Fruit fly (Drosophila melanogaster): ENCODE data around the gene mRpL9.

The mRpL9 gene

DNA sequence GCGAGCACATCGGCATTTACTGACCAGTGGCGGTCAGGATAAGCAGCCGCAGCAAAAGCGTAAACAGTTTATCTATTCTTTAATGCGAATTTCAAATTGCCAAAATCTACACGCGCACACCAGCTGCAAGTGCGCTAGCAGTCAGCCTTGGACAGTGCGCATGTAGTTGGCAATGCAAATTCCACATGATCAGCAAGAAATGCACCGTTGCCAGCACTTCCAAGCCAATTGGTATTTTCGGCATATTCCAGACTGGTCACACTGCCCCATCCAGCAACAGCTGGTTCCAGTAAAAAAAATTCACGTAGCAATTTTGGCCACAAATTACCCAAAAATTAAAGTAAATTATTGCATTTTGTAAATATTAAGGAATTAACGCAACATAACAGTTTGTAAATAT lies 42.8 kb upstream of the mRpL9 start (continued):
- no peak for TF ChIP-seq NfI (GFP tag; optimal IDR thresholded peaks at IDR 0.05)
- no peak for TF ChIP-seq CG17912 (GFP tag; optimal IDR thresholded peaks at IDR 0.05)
- TF ChIP-seq nom (GFP tag; optimal IDR thresholded peaks at IDR 0.05), result no peak
- TF ChIP-seq salm (tag; optimal IDR thresholded peaks at IDR 0.05), result no peak
- peak; percentile 69 for TF ChIP-seq Max (GFP tag; optimal IDR thresholded peaks at IDR 0.05)
- no peak for TF ChIP-seq zfh1 (GFP tag; IDR thresholded peaks at IDR 0.05)
- peak; percentile 65 for TF ChIP-seq CG8478 (optimal IDR thresholded peaks at IDR 0.05)
- peak; percentile 99 for TF ChIP-seq CG4854 (GFP tag; optimal IDR thresholded peaks at IDR 0.05)
- no peak for TF ChIP-seq Antp (GFP tag; optimal IDR thresholded peaks at IDR 0.05)
- no peak for TF ChIP-seq gcm2 (GFP tag; optimal IDR thresholded peaks at IDR 0.05)
- no peak for TF ChIP-seq prd (optimal IDR thresholded peaks at IDR 0.05)
- TF ChIP-seq prd (GFP tag; IDR thresholded peaks at IDR 0.05), result no peak
- TF ChIP-seq mam (GFP tag; optimal IDR thresholded peaks at IDR 0.05), result peak; percentile 28
- peak; percentile 84 for TF ChIP-seq HmgZ (tag; optimal IDR thresholded peaks at IDR 0.05)
- no peak for TF ChIP-seq CG18764 (GFP tag; optimal IDR thresholded peaks at IDR 0.05)
- TF ChIP-seq CG1792 (GFP tag; optimal IDR thresholded peaks at IDR 0.05), result peak; percentile 4
- TF ChIP-seq CG8290 (GFP tag; optimal IDR thresholded peaks at IDR 0.05), result peak; percentile 16
- peak in 1 of 2 experiments; percentile 78 for TF ChIP-seq CG8290 (tag; optimal IDR thresholded peaks at IDR 0.05)
- peak; percentile 2 for TF ChIP-seq zfh2 (GFP tag; optimal IDR thresholded peaks at IDR 0.05)
- no peak for TF ChIP-seq CG17361 (GFP tag; IDR thresholded peaks at IDR 0.05)
- no peak for TF ChIP-seq Fer3 (tag; optimal IDR thresholded peaks at IDR 0.05)
- TF ChIP-seq D19B (GFP tag; optimal IDR thresholded peaks at IDR 0.05), result no peak
- TF ChIP-seq CG8924 (tag; optimal IDR thresholded peaks at IDR 0.05), result peak; percentile 37
- TF ChIP-seq cg (GFP tag; optimal IDR thresholded peaks at IDR 0.05), result peak; percentile 13
- TF ChIP-seq lbe (GFP tag; optimal IDR thresholded peaks at IDR 0.05), result peak; percentile 52
- no peak for TF ChIP-seq ssp (GFP tag; IDR thresholded peaks at IDR 0.05)
- TF ChIP-seq CG3838 (GFP tag; optimal IDR thresholded peaks at IDR 0.05), result no peak
- TF ChIP-seq psq (GFP tag; optimal IDR thresholded peaks at IDR 0.05), result no peak
- no peak for TF ChIP-seq sisA (GFP tag; IDR thresholded peaks at IDR 0.05)
- TF ChIP-seq CG17829 (tag; optimal IDR thresholded peaks at IDR 0.05), result peak; percentile 54
- no peak for TF ChIP-seq Spps (tag; optimal IDR thresholded peaks at IDR 0.05)
- TF ChIP-seq CG10462 (GFP tag; optimal IDR thresholded peaks at IDR 0.05), result peak; percentile 82
- TF ChIP-seq ewg (GFP tag; optimal IDR thresholded peaks at IDR 0.05), result peak; percentile 25
- no peak for TF ChIP-seq unpg (GFP tag; optimal IDR thresholded peaks at IDR 0.05)
- TF ChIP-seq CG1603 (tag; optimal IDR thresholded peaks at IDR 0.05), result peak; percentile 92
- TF ChIP-seq Opbp (GFP tag; IDR thresholded peaks at IDR 0.05; ENCODE audit: partially characterized antibody), result no peak
- TF ChIP-seq BEAF-32 (GFP tag; optimal IDR thresholded peaks at IDR 0.05), result peak; percentile 56
- peak; percentile 24 for TF ChIP-seq Hsf (GFP tag; optimal IDR thresholded peaks at IDR 0.05)
- TF ChIP-seq peb (GFP tag; IDR thresholded peaks at IDR 0.05), result no peak
- peak; percentile 19 for TF ChIP-seq CG2712 (tag; optimal IDR thresholded peaks at IDR 0.05)
- no peak for TF ChIP-seq CG17568 (GFP tag; optimal IDR thresholded peaks at IDR 0.05)
- peak; percentile 34 to 39 for TF ChIP-seq dpn (GFP tag; optimal IDR thresholded peaks at IDR 0.05)
- TF ChIP-seq ci (GFP tag; IDR thresholded peaks at IDR 0.05), result no peak
- TF ChIP-seq CG18011 (GFP tag; optimal IDR thresholded peaks at IDR 0.05), result peak; percentile 99
- no peak for TF ChIP-seq mld (GFP tag; IDR thresholded peaks at IDR 0.05; ENCODE audit: partially characterized antibody)
- TF ChIP-seq Dp (GFP tag; optimal IDR thresholded peaks at IDR 0.05), result peak; percentile 83
- no peak for TF ChIP-seq Neu2 (GFP tag; optimal IDR thresholded peaks at IDR 0.05; ENCODE audit: borderline replicate concordance)
- no peak for TF ChIP-seq az2 (GFP tag; optimal IDR thresholded peaks at IDR 0.05)
- no peak for TF ChIP-seq caup (GFP tag; optimal IDR thresholded peaks at IDR 0.05; ENCODE audit: severe bottlenecking)
- TF ChIP-seq so (GFP tag; IDR thresholded peaks at IDR 0.05), result no peak
- no peak for TF ChIP-seq CG3407 (GFP tag; optimal IDR thresholded peaks at IDR 0.05)
- TF ChIP-seq Ada2b (GFP tag; IDR thresholded peaks at IDR 0.05), result no peak
